Worm (Caenorhabditis elegans): ENCODE results near the gene ifg-1.

The ifg-1 gene

DNA sequence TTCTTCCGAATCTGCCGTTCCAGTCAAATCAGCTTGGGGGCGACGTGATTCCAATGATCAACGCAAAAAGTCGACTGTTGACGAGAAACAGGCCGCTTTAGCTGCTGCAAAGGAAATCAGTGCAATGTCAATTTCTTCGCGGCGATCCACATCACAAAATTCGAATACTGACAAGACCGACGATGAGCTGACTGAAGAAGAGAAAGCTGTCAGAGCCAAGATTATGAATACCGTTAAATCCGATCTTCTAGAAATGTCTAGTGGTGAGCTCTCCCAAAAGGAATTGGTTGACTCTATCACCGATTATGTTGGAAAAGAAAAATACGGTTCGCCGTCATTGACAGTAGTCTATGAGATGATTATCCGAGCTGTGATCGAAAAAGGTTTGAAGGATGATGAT is 3.2 kb downstream of the ifg-1 start:
- peak in 1 of 2 experiments; percentile 96 for TF ChIP-seq unc-62 (GFP tag; optimal IDR thresholded peaks at IDR 0.05 in 1 of 2)
- TF ChIP-seq unc-62 (tag; optimal IDR thresholded peaks at IDR 0.05), result no peak
- no peak for TF ChIP-seq Y48G9A.11 (GFP tag; IDR thresholded peaks at IDR 0.05)
- no peak for TF ChIP-seq ceh-62 (tag; optimal IDR thresholded peaks at IDR 0.05)
- no peak for TF ChIP-seq madf-5 (GFP tag; IDR thresholded peaks at IDR 0.05)
- TF ChIP-seq dpl-1 (GFP tag; optimal IDR thresholded peaks at IDR 0.05), result no peak

DNA sequence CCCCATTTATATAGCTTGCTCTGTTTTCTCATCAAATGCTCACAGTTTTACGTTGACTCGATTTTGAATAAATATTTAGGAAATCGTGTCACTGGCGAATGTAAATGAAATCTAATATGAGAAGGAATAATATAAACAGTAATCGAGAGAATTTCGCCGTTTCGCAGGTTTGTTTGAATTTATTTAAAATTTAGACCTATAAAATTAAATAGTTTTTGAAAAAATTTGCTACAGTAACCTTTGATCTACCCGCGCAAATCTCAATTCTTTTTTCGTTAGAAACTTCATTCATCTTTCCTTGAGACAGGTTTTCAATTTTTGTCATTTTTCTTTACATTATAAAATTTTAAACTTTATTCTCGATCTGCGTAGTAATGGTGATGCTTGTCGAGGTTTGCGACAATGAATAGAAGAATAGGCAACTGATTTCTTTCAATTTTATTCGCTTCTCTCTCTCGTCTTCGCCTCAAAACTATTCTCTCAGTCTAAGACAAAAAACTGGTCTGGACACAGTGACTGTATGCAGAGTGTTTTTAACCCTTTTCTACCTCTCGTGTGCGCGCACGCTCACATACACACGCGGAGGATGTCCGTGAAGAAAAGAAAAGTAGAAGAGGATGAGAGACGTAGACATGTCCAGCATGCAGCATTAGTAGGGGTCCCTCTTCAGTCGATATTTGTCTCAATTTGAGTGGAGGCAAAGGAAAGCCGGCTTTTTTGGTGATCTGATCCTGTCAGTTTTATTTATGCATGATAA is 5.5 kb downstream of the ifg-1 start, which contains the start of gene dab-1:
TSS of gene dab-1 (plus strand) at position 78 of the 757 bp plus-strand sequence.
- TF ChIP-seq nhr-28 (tag; optimal IDR thresholded peaks at IDR 0.05) (peak; percentile 85), unc-39 (tag; optimal IDR thresholded peaks at IDR 0.05) (no peak), mxl-3 (GFP tag; optimal IDR thresholded peaks at IDR 0.05) (peak; percentile 94), arid-1 (GFP tag; conservative IDR thresholded peaks at IDR 0.05) (no peak), unc-62 (GFP tag; optimal IDR thresholded peaks at IDR 0.05 in 1 of 2) (peak in 1 of 2 experiments; percentile 75), unc-62 (tag; optimal IDR thresholded peaks at IDR 0.05) (no peak), cey-2 (tag; optimal IDR thresholded peaks at IDR 0.05; ENCODE audit: borderline replicate concordance, insufficient read depth) (peak; percentile 51), nhr-25 (tag; optimal IDR thresholded peaks at IDR 0.05; ENCODE audit: borderline replicate concordance, insufficient read depth) (peak; percentile 25), Y105C5A.15 (GFP tag; IDR thresholded peaks at IDR 0.05) (no peak), hlh-30 (tag; optimal IDR thresholded peaks at IDR 0.05; ENCODE audit: insufficient read depth) (peak; percentile 76), lin-13 (GFP tag; optimal IDR thresholded peaks at IDR 0.05) (no peak), nhr-48 (tag; optimal IDR thresholded peaks at IDR 0.05) (peak; percentile 22), aha-1 (tag) (peak; percentile 73), lsy-2 (tag; optimal IDR thresholded peaks at IDR 0.05) (peak in 1 of 2 experiments; percentile 25), nhr-77 (tag; optimal IDR thresholded peaks at IDR 0.05) (peak; percentile 41), mep-1 (tag; optimal IDR thresholded peaks at IDR 0.05) (peak; percentile 56), unc-130 (GFP tag; optimal IDR thresholded peaks at IDR 0.05) (peak; percentile 24), hlh-11 (tag; optimal IDR thresholded peaks at IDR 0.05) (peak; percentile 53), T20F7.1 (GFP tag; optimal IDR thresholded peaks at IDR 0.05) (no peak), dve-1 (tag; optimal IDR thresholded peaks at IDR 0.05; ENCODE audit: insufficient read depth) (peak; percentile 39), egl-43 (GFP tag; IDR thresholded peaks at IDR 0.05) (no peak), lin-38 (GFP tag; IDR thresholded peaks at IDR 0.05) (0 out of 2 replicates have a peak, but pooled peaks have one; percentile 24), mdl-1 (tag; optimal IDR thresholded peaks at IDR 0.05) (peak; percentile 90 to 97), daf-16 (GFP tag; optimal IDR thresholded peaks at IDR 0.05) (no peak), daf-16 (tag; optimal IDR thresholded peaks at IDR 0.05) (no peak)

DNA sequence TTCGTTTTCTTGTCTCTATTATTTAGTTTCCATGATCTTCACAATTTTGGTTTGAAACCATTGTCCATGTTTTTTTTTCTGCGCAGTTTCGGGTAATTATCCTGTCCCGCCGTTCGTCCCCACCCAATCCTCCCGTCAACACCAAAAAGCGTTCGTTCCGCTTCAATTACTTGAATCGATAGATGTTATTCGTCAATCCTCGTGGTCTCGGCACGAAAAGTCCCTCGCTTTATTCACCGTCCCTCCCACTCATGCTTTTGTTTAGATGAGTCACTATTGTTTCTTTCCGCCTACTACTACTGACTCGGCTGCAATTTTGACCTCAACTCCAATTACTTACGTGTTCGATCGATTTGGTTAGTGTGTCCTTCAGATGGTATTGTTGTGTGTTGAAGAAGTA is 6.4 kb downstream of the ifg-1 start:
- no peak for TF ChIP-seq R02D3.7 (tag; optimal IDR thresholded peaks at IDR 0.05)
- TF ChIP-seq daf-12 (tag; optimal IDR thresholded peaks at IDR 0.05), result no peak
- TF ChIP-seq unc-39 (tag; optimal IDR thresholded peaks at IDR 0.05), result no peak
- peak; percentile 29 for TF ChIP-seq nhr-6 (tag; optimal IDR thresholded peaks at IDR 0.05)
- peak; percentile 5 for TF ChIP-seq mxl-3 (GFP tag; optimal IDR thresholded peaks at IDR 0.05)
- TF ChIP-seq hlh-30 (tag; optimal IDR thresholded peaks at IDR 0.05; ENCODE audit: insufficient read depth), result no peak
- TF ChIP-seq spr-1 (tag; optimal IDR thresholded peaks at IDR 0.05), result no peak
- no peak for TF ChIP-seq F26F4.8 (GFP tag; conservative IDR thresholded peaks at IDR 0.05)
- no peak for TF ChIP-seq mes-2 (tag; optimal IDR thresholded peaks at IDR 0.05; ENCODE audit: poor library complexity, severe bottlenecking)
- no peak for TF ChIP-seq pha-4 (GFP tag; IDR thresholded peaks at IDR 0.05)
- peak; percentile 55 for TF ChIP-seq pha-4 (tag; optimal IDR thresholded peaks at IDR 0.05)
- TF ChIP-seq snpc-4 (tag; optimal IDR thresholded peaks at IDR 0.05), result no peak
- TF ChIP-seq saeg-2 (GFP tag; IDR thresholded peaks at IDR 0.05), result no peak
- TF ChIP-seq mdt-29 (GFP tag; IDR thresholded peaks at IDR 0.05), result no peak
- no peak for TF ChIP-seq daf-19 (GFP tag; conservative IDR thresholded peaks at IDR 0.05)
- TF ChIP-seq lin-39 (tag; optimal IDR thresholded peaks at IDR 0.05), result no peak
- peak; percentile 11 for TF ChIP-seq hlh-11 (tag; optimal IDR thresholded peaks at IDR 0.05)
- TF ChIP-seq F49E8.2 (tag; optimal IDR thresholded peaks at IDR 0.05; ENCODE audit: borderline replicate concordance), result no peak
- no peak for TF ChIP-seq ceh-20 (GFP tag; IDR thresholded peaks at IDR 0.05)
- TF ChIP-seq nhr-11 (tag; optimal IDR thresholded peaks at IDR 0.05), result no peak
- TF ChIP-seq ceh-28 (tag; optimal IDR thresholded peaks at IDR 0.05), result peak; percentile 3
- no peak for TF ChIP-seq nhr-237 (tag; optimal IDR thresholded peaks at IDR 0.05)
